Worm (Caenorhabditis elegans) whole organism, L3 larva: Measurements from ENCODE around the gene C17A2.7.
A peak's percentile ranks its signal among the peaks of the same experiment; 100 is the strongest.

Source experiments
- R02D3.7 ChIP-seq: fragments of 150-350 bp; optimal IDR thresholded peaks from 2 replicates; lab custom pipeline; 2014; ENCODE audit warnings: missing biosample characterization, missing genetic modification characterization
- aly-2 ChIP-seq: fragments of 150-350 bp; optimal IDR thresholded peaks from 2 replicates; lab custom pipeline; 2014; ENCODE audit warnings: missing biosample characterization, missing genetic modification characterization
- ceh-16 ChIP-seq: sonication (generic microtip); optimal IDR thresholded peaks from 2 replicates; lab custom pipeline; 2017; ENCODE audit warnings: missing biosample characterization, missing genetic modification characterization
- ceh-82 ChIP-seq: fragments of 150-350 bp; optimal IDR thresholded peaks from 2 replicates; lab custom pipeline; 2014; ENCODE audit warnings: missing biosample characterization, missing genetic modification characterization
- ceh-9 ChIP-seq: sonication (generic microtip); optimal IDR thresholded peaks from 2 replicates; lab custom pipeline; 2018; ENCODE audit warnings: missing biosample characterization, missing genetic modification characterization
- daf-12 ChIP-seq: fragments of 150-350 bp; optimal IDR thresholded peaks from 2 replicates; lab custom pipeline; 2014; ENCODE audit warnings: missing biosample characterization, missing genetic modification reagents, missing genetic modification characterization
- egl-27 ChIP-seq: sonication (generic microtip); optimal IDR thresholded peaks from 4 replicates; lab custom pipeline; 2017; ENCODE audit warnings: missing biosample characterization, missing genetic modification reagents, missing genetic modification characterization
- egl-5 ChIP-seq: fragments of 150-350 bp; optimal IDR thresholded peaks from 2 replicates; lab custom pipeline; 2017; ENCODE audit warnings: missing biosample characterization, missing genetic modification reagents, missing genetic modification characterization, inconsistent platforms
- elt-1 ChIP-seq: fragments of 150-350 bp; optimal IDR thresholded peaks from 2 replicates; lab custom pipeline; 2014; ENCODE audit warnings: missing biosample characterization, missing genetic modification characterization
- elt-3 ChIP-seq, 3 experiments: fragments of 150-350 bp in 1 of 3; sonication (generic microtip) in 2 of 3; optimal IDR thresholded peaks; 2 replicates in 2 of 3; 4 replicates in 1 of 3; lab custom pipeline; 2014 to 2017; ENCODE audit warnings: missing biosample characterization in 3 of 3, missing genetic modification characterization in 3 of 3
- eor-1 ChIP-seq, 2 experiments: fragments of 150-350 bp; optimal IDR thresholded peaks; 2 replicates each; lab custom pipeline; 2014 to 2018; ENCODE audit warnings: missing biosample characterization in 2 of 2, missing genetic modification characterization in 2 of 2
- fkh-10 ChIP-seq: sonication (generic microtip); optimal IDR thresholded peaks from 2 replicates; lab custom pipeline; 2017; ENCODE audit warnings: missing biosample characterization, missing genetic modification reagents, missing genetic modification characterization
- fos-1 ChIP-seq: fragments of 150-350 bp; optimal IDR thresholded peaks from 2 replicates; lab custom pipeline; 2014; ENCODE audit warnings: missing biosample characterization, missing genetic modification characterization
- hmg-11 ChIP-seq: sonication (generic microtip); optimal IDR thresholded peaks from 2 replicates; lab custom pipeline; 2016; ENCODE audit warnings: missing genetic modification characterization, missing compliant biosample characterization
- jun-1 ChIP-seq: fragments of 150-350 bp; optimal IDR thresholded peaks from 2 replicates; lab custom pipeline; 2014; ENCODE audit warnings: missing biosample characterization, missing genetic modification reagents, missing genetic modification characterization
- lin-15B ChIP-seq: fragments of 150-350 bp; optimal IDR thresholded peaks from 2 replicates; lab custom pipeline; 2014; ENCODE audit warnings: missing biosample characterization, missing genetic modification characterization
- lin-39 ChIP-seq: fragments of 150-350 bp; optimal IDR thresholded peaks from 2 replicates; lab custom pipeline; 2018; ENCODE audit warnings: missing biosample characterization, missing genetic modification reagents, missing genetic modification characterization
- lsy-12 ChIP-seq: sonication (generic microtip); optimal IDR thresholded peaks from 2 replicates; lab custom pipeline; 2016; ENCODE audit warnings: mild to moderate bottlenecking, missing genetic modification characterization, missing compliant biosample characterization
- nfya-1 ChIP-seq: sonication (generic microtip); optimal IDR thresholded peaks from 2 replicates; lab custom pipeline; 2017; ENCODE audit warnings: missing genetic modification characterization, mild to moderate bottlenecking, missing compliant biosample characterization, antibody characterized with exemption, moderate library complexity; ENCODE audit not compliant: insufficient read depth
- nhr-11 ChIP-seq: fragments of 150-350 bp; optimal IDR thresholded peaks from 2 replicates; lab custom pipeline; 2014; ENCODE audit warnings: missing biosample characterization, missing genetic modification characterization
- nhr-12 ChIP-seq: fragments of 150-350 bp; optimal IDR thresholded peaks from 2 replicates; lab custom pipeline; 2014; ENCODE audit warnings: missing biosample characterization, missing genetic modification characterization
- nhr-23 ChIP-seq: fragments of 150-350 bp; optimal IDR thresholded peaks from 2 replicates; lab custom pipeline; 2014; ENCODE audit warnings: missing biosample characterization, missing genetic modification reagents, missing genetic modification characterization
- nhr-237 ChIP-seq: fragments of 150-350 bp; optimal IDR thresholded peaks from 2 replicates; lab custom pipeline; 2014; ENCODE audit warnings: missing biosample characterization, missing genetic modification characterization
- nhr-25 ChIP-seq: sonication (generic microtip); optimal IDR thresholded peaks from 2 replicates; lab custom pipeline; 2017; ENCODE audit warnings: missing biosample characterization, missing genetic modification characterization
- nhr-28 ChIP-seq: fragments of 150-350 bp; optimal IDR thresholded peaks from 2 replicates; lab custom pipeline; 2014; ENCODE audit warnings: missing biosample characterization, missing genetic modification characterization
- nhr-43 ChIP-seq: sonication (generic microtip); optimal IDR thresholded peaks from 2 replicates; lab custom pipeline; 2016; ENCODE audit warnings: mild to moderate bottlenecking, missing genetic modification characterization, missing compliant biosample characterization; ENCODE audit not compliant: poor library complexity, severe bottlenecking
- nhr-76 ChIP-seq: fragments of 150-350 bp; sonication (generic microtip); optimal IDR thresholded peaks from 5 replicates; lab custom pipeline; 2014; ENCODE audit warnings: missing biosample characterization, missing genetic modification characterization
- pha-4 ChIP-seq: fragments of 150-350 bp; optimal IDR thresholded peaks from 2 replicates; lab custom pipeline; 2014; ENCODE audit warnings: missing biosample characterization, missing genetic modification reagents, missing genetic modification characterization
- pqm-1 ChIP-seq: fragments of 150-350 bp; optimal IDR thresholded peaks from 2 replicates; lab custom pipeline; 2017; ENCODE audit warnings: missing biosample characterization, missing genetic modification characterization, inconsistent platforms
- sea-2 ChIP-seq: fragments of 150-350 bp; sonication (generic microtip); optimal IDR thresholded peaks from 4 replicates; lab custom pipeline; 2014; ENCODE audit warnings: missing biosample characterization, missing genetic modification reagents, missing genetic modification characterization
- skn-1 ChIP-seq: fragments of 150-350 bp; optimal IDR thresholded peaks from 2 replicates; lab custom pipeline; 2014; ENCODE audit warnings: missing biosample characterization, missing genetic modification characterization
- snpc-4 ChIP-seq: fragments of 150-350 bp; optimal IDR thresholded peaks from 2 replicates; lab custom pipeline; 2014; ENCODE audit warnings: missing biosample characterization, missing genetic modification characterization
- unc-39 ChIP-seq: sonication (generic microtip); optimal IDR thresholded peaks from 4 replicates; lab custom pipeline; 2017; ENCODE audit warnings: missing biosample characterization, missing genetic modification characterization
- zag-1 ChIP-seq: fragments of 150-350 bp; optimal IDR thresholded peaks from 2 replicates; lab custom pipeline; 2014; ENCODE audit warnings: missing biosample characterization, missing genetic modification characterization
- ztf-11 ChIP-seq: fragments of 150-350 bp; optimal IDR thresholded peaks from 2 replicates; lab custom pipeline; 2014; ENCODE audit warnings: missing biosample characterization, missing genetic modification characterization
- ztf-4 ChIP-seq: fragments of 150-350 bp; optimal IDR thresholded peaks from 2 replicates; lab custom pipeline; 2014; ENCODE audit warnings: missing biosample characterization, missing genetic modification characterization

The C17A2.7 gene

ce11 chrII:3864652-3865051 is 21.4 kb upstream of the C17A2.7 start, which contains the start of gene nhr-261:
TSS of gene nhr-261 (minus strand) at chrII:3864752.
- no peak for TF ChIP-seq nhr-76 (tag; lab: Kevin White, UChicago)
- no peak for TF ChIP-seq eor-1 (tag; optimal IDR thresholded peaks at IDR 0.05; lab: Kevin White, UChicago)
- TF ChIP-seq elt-1 (tag; lab: Kevin White, UChicago), result no peak
- TF ChIP-seq ceh-9 (tag; lab: Kevin White, UChicago), result no peak
- TF ChIP-seq skn-1 (tag; lab: Kevin White, UChicago), result no peak
- no peak for TF ChIP-seq fos-1
- no peak for TF ChIP-seq ztf-11 (tag; lab: Kevin White, UChicago)
- no peak for TF ChIP-seq lin-15B (tag; lab: Kevin White, UChicago)
- TF ChIP-seq ceh-16 (tag; lab: Kevin White, UChicago), result no peak
- TF ChIP-seq egl-5, result no peak
- no peak for TF ChIP-seq nhr-12 (tag; lab: Kevin White, UChicago)
- no peak for TF ChIP-seq lin-39 (tag; lab: Kevin White, UChicago)
- no peak for TF ChIP-seq unc-39 (tag; lab: Kevin White, UChicago)
- TF ChIP-seq nfya-1, result no peak
- TF ChIP-seq sea-2 (GFP tag; lab: Kevin White, UChicago), result no peak
- TF ChIP-seq jun-1 (tag; lab: Kevin White, UChicago), result no peak

DNA sequence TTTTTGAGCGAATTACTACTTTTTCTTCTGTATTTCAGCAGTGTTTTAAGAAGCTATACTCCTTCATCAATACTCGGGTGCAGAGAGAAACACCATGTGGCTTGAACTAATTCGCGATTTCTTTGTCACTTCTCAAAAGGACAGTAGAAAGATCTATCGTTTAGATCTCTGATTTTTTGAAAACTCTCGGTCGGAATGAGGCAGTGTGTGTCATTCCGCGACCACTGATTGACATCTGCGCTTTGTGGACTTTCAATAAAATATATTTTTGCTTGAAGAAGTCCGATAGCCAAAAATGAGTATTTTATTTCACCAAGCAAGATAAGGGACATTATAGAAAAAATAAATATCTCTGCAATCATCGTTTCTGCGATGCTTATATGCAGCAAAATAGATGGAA is 18.8 kb upstream of the C17A2.7 start:
- TF ChIP-seq ceh-82 (no peak), nhr-23 (peak; percentile 7), lsy-12 (tag; lab: Kevin White, UChicago) (no peak), aly-2 (tag; lab: Kevin White, UChicago) (no peak), elt-1 (tag; lab: Kevin White, UChicago) (peak; percentile 60)
- TF ChIP-seq, all 47 proteins: peak for 2

- TF ChIP-seq jun-1 (tag; lab: Kevin White, UChicago) (no peak), nhr-237 (tag; lab: Kevin White, UChicago) (no peak), pha-4 (tag; lab: Kevin White, UChicago) (no peak), snpc-4 (no peak), lin-15B (tag; lab: Kevin White, UChicago) (no peak), nfya-1 (no peak), R02D3.7 (tag; lab: Kevin White, UChicago) (no peak), nhr-25 (tag; lab: Kevin White, UChicago) (no peak), daf-12 (tag; lab: Kevin White, UChicago) (no peak), lsy-12 (tag; lab: Kevin White, UChicago) (no peak), nhr-11 (no peak), hmg-11 (tag; lab: Kevin White, UChicago) (no peak), elt-1 (tag; lab: Kevin White, UChicago) (no peak), ztf-4 (tag; lab: Kevin White, UChicago) (no peak), lin-39 (tag; lab: Kevin White, UChicago) (no peak), pqm-1 (no peak), nhr-76 (tag; lab: Kevin White, UChicago) (no peak), fkh-10 (no peak), nhr-28 (tag; lab: Kevin White, UChicago) (no peak)
Observed at ce11 chrII:3860826-3861225, 17.6 kb upstream of the C17A2.7 start, which contains the start of gene oac-11. TSS of gene oac-11 (minus strand) at chrII:3860926.

- TF ChIP-seq zag-1 (tag; lab: Kevin White, UChicago) (no peak), nhr-28 (tag; lab: Kevin White, UChicago) (no peak), elt-3 (tag; optimal IDR thresholded peaks at IDR 0.05; lab: Kevin White, UChicago) (no peak), daf-12 (tag; lab: Kevin White, UChicago) (no peak)
Observed at ce11 chrII:3852654-3853053, 9.4 kb upstream of the C17A2.7 start, which contains the start of gene nhr-257. TSS of gene nhr-257 (plus strand) at chrII:3852954.

DNA sequence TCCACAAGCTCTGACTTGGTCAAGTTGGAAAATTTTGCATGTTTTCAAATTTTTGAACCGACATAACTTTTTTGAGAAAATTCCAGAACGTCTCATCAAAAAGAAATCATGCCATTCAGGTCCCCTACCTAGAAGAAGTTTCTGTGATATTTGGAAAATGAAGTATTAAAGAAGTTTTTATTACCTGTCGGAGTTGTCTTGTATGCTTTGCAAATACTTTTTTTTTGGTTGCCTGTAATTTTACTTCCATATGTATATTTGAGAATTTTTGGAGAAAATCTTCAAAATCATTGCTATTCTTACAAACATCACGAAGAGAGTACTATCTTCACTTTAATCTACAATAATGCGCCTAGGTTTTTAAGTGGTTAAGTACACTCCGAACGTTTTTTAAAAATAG is 7.5 kb upstream of the C17A2.7 start, which contains the start of gene nhr-72:
Gene nhr-72 (minus strand): TSS at position 101 of the 400 bp plus-strand sequence.
- TF ChIP-seq lsy-12 (tag; lab: Kevin White, UChicago) (no peak), nhr-76 (tag; lab: Kevin White, UChicago) (no peak), lin-39 (tag; lab: Kevin White, UChicago) (no peak), lin-15B (tag; lab: Kevin White, UChicago) (no peak), jun-1 (tag; lab: Kevin White, UChicago) (no peak), nhr-237 (tag; lab: Kevin White, UChicago) (no peak), pqm-1 (no peak), aly-2 (tag; lab: Kevin White, UChicago) (no peak), zag-1 (tag; lab: Kevin White, UChicago) (no peak), nhr-43 (tag; lab: Kevin White, UChicago) (no peak), R02D3.7 (tag; lab: Kevin White, UChicago) (no peak), nhr-23 (no peak), nhr-12 (tag; lab: Kevin White, UChicago) (no peak), skn-1 (tag; lab: Kevin White, UChicago) (no peak), nfya-1 (no peak), ceh-9 (tag; lab: Kevin White, UChicago) (no peak), egl-27 (tag; lab: Kevin White, UChicago) (no peak), snpc-4 (no peak)
